Worm (Caenorhabditis elegans) whole organism, L2 larva: ENCODE results near the gene dpy-10.

Experiments used
- C34F6.9 ChIP-seq: fragments of 150-350 bp; optimal IDR thresholded peaks from 2 replicates; lab custom pipeline; 2014; ENCODE audit warnings: missing biosample characterization, missing genetic modification characterization
- F13H6.1 ChIP-seq: sonication (generic microtip); optimal IDR thresholded peaks from 2 replicates; lab custom pipeline; 2016; ENCODE audit warnings: missing genetic modification characterization, missing compliant biosample characterization
- R02D3.7 ChIP-seq: fragments of 150-350 bp; optimal IDR thresholded peaks from 2 replicates; lab custom pipeline; 2014; ENCODE audit warnings: missing biosample characterization, missing genetic modification characterization
- Y55F3AM.14 ChIP-seq: fragments of 200-800 bp; sonication (Bioruptor generic); optimal IDR thresholded peaks from 2 replicates; lab custom pipeline; 2018; ENCODE audit warnings: mild to moderate bottlenecking, missing genetic modification characterization, missing compliant biosample characterization
- ZK546.5 ChIP-seq: sonication (generic microtip); optimal IDR thresholded peaks from 2 replicates; lab custom pipeline; 2017; ENCODE audit warnings: missing biosample characterization, missing genetic modification characterization
- alr-1 ChIP-seq: fragments of 150-350 bp; optimal IDR thresholded peaks from 2 replicates; lab custom pipeline; 2014; ENCODE audit warnings: missing biosample characterization, missing genetic modification characterization
- aly-2 ChIP-seq: fragments of 150-350 bp; optimal IDR thresholded peaks from 2 replicates; lab custom pipeline; 2014; ENCODE audit warnings: missing biosample characterization, missing genetic modification characterization
- ama-1 ChIP-seq: fragments of 150-350 bp; optimal IDR thresholded peaks from 2 replicates; lab custom pipeline; 2018; ENCODE audit warnings: inconsistent platforms
- blmp-1 ChIP-seq: sonication (generic microtip); optimal IDR thresholded peaks from 2 replicates; lab custom pipeline; 2017; ENCODE audit warnings: missing genetic modification characterization, mild to moderate bottlenecking, missing compliant biosample characterization, antibody characterized with exemption, moderate library complexity; ENCODE audit not compliant: insufficient read depth
- ceh-16 ChIP-seq: fragments of 150-350 bp; optimal IDR thresholded peaks from 2 replicates; lab custom pipeline; 2014; ENCODE audit warnings: missing biosample characterization, missing genetic modification characterization
- ceh-82 ChIP-seq: fragments of 150-350 bp; optimal IDR thresholded peaks from 2 replicates; lab custom pipeline; 2014; ENCODE audit warnings: missing biosample characterization, missing genetic modification characterization
- crh-2 ChIP-seq: sonication (generic microtip); optimal IDR thresholded peaks from 2 replicates; lab custom pipeline; 2017; ENCODE audit warnings: missing biosample characterization, missing genetic modification characterization
- dmd-4 ChIP-seq: sonication (generic microtip); optimal IDR thresholded peaks from 2 replicates; lab custom pipeline; 2017; ENCODE audit warnings: missing biosample characterization, missing genetic modification characterization
- egl-27 ChIP-seq: sonication (generic microtip); optimal IDR thresholded peaks from 3 replicates; lab custom pipeline; 2017; ENCODE audit warnings: missing biosample characterization, missing genetic modification reagents, missing genetic modification characterization
- elt-1 ChIP-seq: fragments of 150-350 bp; optimal IDR thresholded peaks from 2 replicates; lab custom pipeline; 2014; ENCODE audit warnings: missing biosample characterization, missing genetic modification characterization
- elt-3 ChIP-seq: sonication (generic microtip); optimal IDR thresholded peaks from 2 replicates; lab custom pipeline; 2017; ENCODE audit warnings: missing biosample characterization, missing genetic modification characterization
- fos-1 ChIP-seq: fragments of 150-350 bp; optimal IDR thresholded peaks from 2 replicates; lab custom pipeline; 2014; ENCODE audit warnings: missing biosample characterization, missing genetic modification characterization
- gmeb-1 ChIP-seq: fragments of 150-350 bp; optimal IDR thresholded peaks from 2 replicates; lab custom pipeline; 2014; ENCODE audit warnings: missing biosample characterization, missing genetic modification characterization
- lin-11 ChIP-seq: fragments of 150-350 bp; sonication (generic microtip); optimal IDR thresholded peaks from 2 replicates; lab custom pipeline; 2014; ENCODE audit warnings: missing biosample characterization, missing genetic modification characterization, inconsistent platforms, mixed read lengths
- lin-13 ChIP-seq: fragments of 150-350 bp; optimal IDR thresholded peaks from 2 replicates; lab custom pipeline; 2014; ENCODE audit warnings: missing biosample characterization, missing genetic modification reagents, missing genetic modification characterization
- lin-39 ChIP-seq: fragments of 150-350 bp; optimal IDR thresholded peaks from 2 replicates; lab custom pipeline; 2014; ENCODE audit warnings: missing biosample characterization, missing genetic modification reagents, missing genetic modification characterization
- lsy-2 ChIP-seq, 2 experiments: fragments of 150-350 bp in 1 of 2; sonication (generic microtip) in 1 of 2; optimal IDR thresholded peaks; 2 replicates each; lab custom pipeline; 2014 to 2017; ENCODE audit warnings: missing biosample characterization in 2 of 2, missing genetic modification characterization in 2 of 2
- mab-5 ChIP-seq: fragments of 150-350 bp; optimal IDR thresholded peaks from 2 replicates; lab custom pipeline; 2014; ENCODE audit warnings: missing biosample characterization, missing genetic modification characterization
- mbf-1 ChIP-seq: sonication (generic microtip); optimal IDR thresholded peaks from 2 replicates; lab custom pipeline; 2017; ENCODE audit warnings: missing biosample characterization, missing genetic modification characterization
- mdl-1 ChIP-seq, 2 experiments: fragments of 150-350 bp in 1 of 2; sonication (generic microtip) in 1 of 2; optimal IDR thresholded peaks; 2 replicates each; lab custom pipeline; 2017; ENCODE audit warnings: missing biosample characterization in 2 of 2, missing genetic modification characterization in 2 of 2
- nhr-10 ChIP-seq: sonication (generic microtip); optimal IDR thresholded peaks from 2 replicates; lab custom pipeline; 2017; ENCODE audit warnings: missing biosample characterization, missing genetic modification characterization
- nhr-11 ChIP-seq: fragments of 150-350 bp; optimal IDR thresholded peaks from 2 replicates; lab custom pipeline; 2014; ENCODE audit warnings: missing biosample characterization, missing genetic modification characterization
- nhr-12 ChIP-seq: fragments of 150-350 bp; optimal IDR thresholded peaks from 2 replicates; lab custom pipeline; 2014; ENCODE audit warnings: missing biosample characterization, missing genetic modification characterization
- nhr-129 ChIP-seq: fragments of 150-350 bp; optimal IDR thresholded peaks from 2 replicates; lab custom pipeline; 2014; ENCODE audit warnings: missing biosample characterization, missing genetic modification characterization
- nhr-21 ChIP-seq: fragments of 150-350 bp; optimal IDR thresholded peaks from 2 replicates; lab custom pipeline; 2014; ENCODE audit warnings: missing biosample characterization, missing genetic modification characterization
- nhr-23 ChIP-seq: fragments of 150-350 bp; optimal IDR thresholded peaks from 2 replicates; lab custom pipeline; 2014; ENCODE audit warnings: missing biosample characterization, missing genetic modification reagents, missing genetic modification characterization
- nhr-237 ChIP-seq: fragments of 150-350 bp; optimal IDR thresholded peaks from 2 replicates; lab custom pipeline; 2014; ENCODE audit warnings: missing biosample characterization, missing genetic modification characterization
- nhr-25 ChIP-seq: fragments of 150-350 bp; sonication (generic microtip); optimal IDR thresholded peaks from 3 replicates; lab custom pipeline; 2014; ENCODE audit warnings: missing biosample characterization, missing genetic modification characterization
- nhr-6 ChIP-seq: fragments of 150-350 bp; optimal IDR thresholded peaks from 2 replicates; lab custom pipeline; 2014; ENCODE audit warnings: missing biosample characterization, missing genetic modification characterization
- nhr-77 ChIP-seq: fragments of 150-350 bp; optimal IDR thresholded peaks from 2 replicates; lab custom pipeline; 2014; ENCODE audit warnings: missing biosample characterization, missing genetic modification characterization
- peb-1 ChIP-seq: fragments of 150-350 bp; optimal IDR thresholded peaks from 2 replicates; lab custom pipeline; 2014; ENCODE audit warnings: missing biosample characterization, missing genetic modification characterization
- sem-4 ChIP-seq: fragments of 150-350 bp; optimal IDR thresholded peaks from 2 replicates; lab custom pipeline; 2014; ENCODE audit warnings: missing biosample characterization, missing genetic modification reagents, missing genetic modification characterization
- skn-1 ChIP-seq: sonication (generic microtip); optimal IDR thresholded peaks from 2 replicates; lab custom pipeline; 2017; ENCODE audit warnings: missing biosample characterization, missing genetic modification characterization
- sma-3 ChIP-seq: sonication (generic microtip); optimal IDR thresholded peaks from 2 replicates; lab custom pipeline; 2016; ENCODE audit warnings: missing genetic modification reagents, missing genetic modification characterization, missing compliant biosample characterization
- sma-9 ChIP-seq, 2 experiments: fragments of 150-350 bp in 1 of 2; sonication (generic microtip) in 1 of 2; optimal IDR thresholded peaks; 2 replicates each; lab custom pipeline; 2014 to 2016; ENCODE audit warnings: missing genetic modification characterization in 2 of 2, mild to moderate bottlenecking in 1 of 2, missing biosample characterization in 1 of 2, missing compliant biosample characterization in 1 of 2, missing genetic modification reagents in 1 of 2, moderate library complexity in 1 of 2
- snpc-4 ChIP-seq: fragments of 150-350 bp; optimal IDR thresholded peaks from 2 replicates; lab custom pipeline; 2014; ENCODE audit warnings: missing biosample characterization, missing genetic modification characterization
- unc-39 ChIP-seq: fragments of 150-350 bp; optimal IDR thresholded peaks from 2 replicates; lab custom pipeline; 2014; ENCODE audit warnings: missing biosample characterization, missing genetic modification characterization
- unc-55 ChIP-seq: fragments of 150-350 bp; sonication (generic microtip); optimal IDR thresholded peaks from 3 replicates; lab custom pipeline; 2014; ENCODE audit warnings: missing biosample characterization, missing genetic modification reagents, missing genetic modification characterization
- unc-62 ChIP-seq: fragments of 150-350 bp; optimal IDR thresholded peaks from 2 replicates; lab custom pipeline; 2014; ENCODE audit warnings: missing biosample characterization, missing genetic modification reagents, missing genetic modification characterization
- zag-1 ChIP-seq: fragments of 150-350 bp; optimal IDR thresholded peaks from 2 replicates; lab custom pipeline; 2014; ENCODE audit warnings: missing biosample characterization, missing genetic modification characterization
- ztf-1 ChIP-seq: fragments of 200-800 bp; sonication (Bioruptor generic); conservative IDR thresholded peaks from 2 replicates; pipeline ENCODE4 v1.3.6; 2022; ENCODE audit warnings: missing genetic modification characterization, missing compliant biosample characterization
- ztf-11 ChIP-seq: sonication (generic microtip); optimal IDR thresholded peaks from 2 replicates; lab custom pipeline; 2017; ENCODE audit warnings: missing biosample characterization, missing genetic modification characterization
- ztf-4 ChIP-seq: fragments of 150-350 bp; optimal IDR thresholded peaks from 2 replicates; lab custom pipeline; 2014; ENCODE audit warnings: missing biosample characterization, missing genetic modification characterization

Gene dpy-10

DNA sequence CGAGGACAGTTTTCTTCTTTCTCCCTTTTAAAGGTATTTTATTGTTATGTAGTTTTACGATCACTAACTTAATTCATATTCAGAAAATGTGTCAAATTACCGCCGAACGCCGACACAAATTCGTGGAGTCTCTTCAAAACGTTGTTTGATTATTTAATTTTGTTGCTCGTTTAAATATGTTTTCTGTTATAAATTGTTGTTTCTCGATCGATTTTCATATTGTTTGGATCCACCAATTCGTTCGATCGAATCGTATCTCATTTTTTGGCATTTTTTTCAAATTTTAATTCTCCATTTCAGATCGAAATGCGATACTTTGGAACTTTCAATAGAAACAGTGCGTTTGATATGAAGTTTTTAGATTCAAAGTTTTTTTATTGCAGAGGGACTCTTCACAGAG lies 30.6 kb upstream of the dpy-10 start, which contains the start of gene F41G3.6:
TSS of gene F41G3.6 (plus strand) at position 301 of the 400 bp plus-strand sequence.
- no peak for TF ChIP-seq blmp-1 (tag; lab: Kevin White, UChicago)
- no peak for TF ChIP-seq alr-1
- TF ChIP-seq ZK546.5 (tag; lab: Kevin White, UChicago), result no peak
- no peak for TF ChIP-seq lin-39 (tag; lab: Kevin White, UChicago)
- TF ChIP-seq ztf-11, result no peak
- TF ChIP-seq ztf-4 (tag; lab: Kevin White, UChicago), result no peak
- no peak for TF ChIP-seq sma-3 (GFP tag; lab: Kevin White, UChicago)
- TF ChIP-seq aly-2, result no peak
- no peak for TF ChIP-seq ama-1 (lab: Kevin White, UChicago)
- TF ChIP-seq nhr-23 (tag; lab: Kevin White, UChicago), result no peak
- TF ChIP-seq ceh-16 (tag; lab: Kevin White, UChicago), result no peak

DNA sequence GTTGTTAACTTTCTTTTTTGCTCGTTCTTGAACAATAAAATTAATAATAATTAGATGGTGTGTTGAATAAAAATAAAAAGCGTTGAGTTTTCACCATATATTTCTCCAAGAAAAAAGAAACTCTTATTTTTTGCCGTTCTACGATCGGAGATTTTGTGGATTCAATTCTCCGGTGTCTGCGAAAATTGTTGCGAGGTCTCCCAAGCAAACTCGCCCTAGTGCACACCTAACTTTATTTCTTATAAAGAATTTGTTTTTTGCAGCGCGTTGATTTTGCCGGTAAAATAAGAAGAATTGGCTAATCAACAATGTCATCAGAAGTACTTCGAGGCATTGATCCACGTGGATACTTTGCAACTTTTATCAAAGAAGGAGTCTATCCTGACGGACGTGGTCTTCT lies 29.4 kb upstream of the dpy-10 start, which contains the start of gene exos-8:
TSS of gene exos-8 (plus strand) at position 264 of the 400 bp plus-strand sequence.
- no peak for TF ChIP-seq Y55F3AM.14 (GFP tag; lab: Kevin White, UChicago)
- TF ChIP-seq sma-3 (GFP tag; lab: Kevin White, UChicago), result peak; percentile 57
- TF ChIP-seq nhr-11 (tag; lab: Kevin White, UChicago), result no peak
- TF ChIP-seq peb-1, result no peak
- no peak for TF ChIP-seq ceh-82 (tag; lab: Kevin White, UChicago)
- TF ChIP-seq nhr-12 (tag; lab: Kevin White, UChicago), result no peak
- TF ChIP-seq nhr-23 (tag; lab: Kevin White, UChicago), result no peak
- no peak for TF ChIP-seq ztf-1 (GFP tag; lab: Robert Waterston, UW)
- no peak for TF ChIP-seq unc-39 (tag; lab: Kevin White, UChicago)
- TF ChIP-seq nhr-10 (tag; lab: Kevin White, UChicago), result no peak
- TF ChIP-seq ZK546.5 (tag; lab: Kevin White, UChicago), result no peak
- TF ChIP-seq skn-1 (tag; lab: Kevin White, UChicago), result no peak
- peak; percentile 13 for TF ChIP-seq nhr-21
- peak; percentile 7 for TF ChIP-seq zag-1
- TF ChIP-seq nhr-77 (tag; lab: Kevin White, UChicago), result no peak
- TF ChIP-seq alr-1, result no peak
- TF ChIP-seq ztf-4 (tag; lab: Kevin White, UChicago), result no peak
- no peak for TF ChIP-seq blmp-1 (tag; lab: Kevin White, UChicago)
- TF ChIP-seq snpc-4 (tag; lab: Kevin White, UChicago), result no peak
- no peak for TF ChIP-seq ceh-16 (tag; lab: Kevin White, UChicago)
- no peak for TF ChIP-seq unc-62 (GFP tag; lab: Kevin White, UChicago)
- TF ChIP-seq ama-1 (lab: Kevin White, UChicago), result no peak
- TF ChIP-seq R02D3.7 (tag; lab: Kevin White, UChicago), result no peak
- TF ChIP-seq nhr-25, result no peak
- no peak for TF ChIP-seq gmeb-1 (tag; lab: Kevin White, UChicago)
- no peak for TF ChIP-seq aly-2
- no peak for TF ChIP-seq sem-4 (tag; lab: Kevin White, UChicago)
- no peak for TF ChIP-seq nhr-6
- peak; percentile 68 for TF ChIP-seq C34F6.9 (tag; lab: Kevin White, UChicago)
- TF ChIP-seq mab-5 (tag; lab: Kevin White, UChicago), result no peak
- no peak for TF ChIP-seq elt-3 (tag; lab: Kevin White, UChicago)
- peak; percentile 33 for TF ChIP-seq sma-9 (GFP tag; optimal IDR thresholded peaks at IDR 0.05; lab: Kevin White, UChicago)
- TF ChIP-seq sma-9 (tag; optimal IDR thresholded peaks at IDR 0.05; lab: Kevin White, UChicago), result no peak
- no peak for TF ChIP-seq elt-1 (tag; lab: Kevin White, UChicago)
- TF ChIP-seq dmd-4 (tag; lab: Kevin White, UChicago), result no peak
- no peak for TF ChIP-seq mdl-1 (tag; optimal IDR thresholded peaks at IDR 0.05; lab: Kevin White, UChicago)
- TF ChIP-seq lin-13 (GFP tag; lab: Kevin White, UChicago), result peak; percentile 54
- peak; percentile 20 for TF ChIP-seq F13H6.1
- TF ChIP-seq fos-1 (tag; lab: Kevin White, UChicago), result peak; percentile 32
- TF ChIP-seq mbf-1 (tag; lab: Kevin White, UChicago), result no peak
- no peak for TF ChIP-seq ztf-11
- TF ChIP-seq unc-55, result no peak
- no peak for TF ChIP-seq lin-39 (tag; lab: Kevin White, UChicago)
- no peak for TF ChIP-seq egl-27 (tag; lab: Kevin White, UChicago)
- TF ChIP-seq lin-11 (tag; lab: Kevin White, UChicago), result no peak
- peak; percentile 48 for TF ChIP-seq crh-2 (tag; lab: Kevin White, UChicago)
- peak in 1 of 2 experiments; percentile 71 for TF ChIP-seq lsy-2 (tag; optimal IDR thresholded peaks at IDR 0.05; lab: Kevin White, UChicago)
- TF ChIP-seq nhr-129, result peak; percentile 65
- TF ChIP-seq nhr-237 (tag; lab: Kevin White, UChicago), result no peak
